Fruit fly (Drosophila melanogaster) whole organism, embryonic: ENCODE measurements around the gene Nulp1.

Experiments
- Blimp-1 ChIP-seq: fragments of 200-800 bp; sonication (Bioruptor generic); optimal IDR thresholded peaks from 3 replicates; lab custom pipeline; 2018; ENCODE audit warnings: missing biosample characterization, missing genetic modification characterization, mild to moderate bottlenecking, moderate library complexity, missing genetic modification reagents
- CG10267 ChIP-seq: fragments of 200-800 bp; sonication (Bioruptor generic); optimal IDR thresholded peaks from 2 replicates; lab custom pipeline; 2018; ENCODE audit warnings: missing biosample characterization, mild to moderate bottlenecking, missing genetic modification characterization, moderate library complexity
- CG11456 ChIP-seq: fragments of 200-800 bp; sonication (Bioruptor generic); IDR thresholded peaks from 3 replicates; pipeline ENCODE4 v1.3.6; 2022; ENCODE audit warnings: missing biosample characterization, missing genetic modification characterization
- CG12236 ChIP-seq: fragments of 200-800 bp; sonication (Bioruptor generic); optimal IDR thresholded peaks from 2 replicates; lab custom pipeline; 2016; ENCODE audit warnings: missing biosample characterization, missing genetic modification characterization
- CG14014 ChIP-seq: fragments of 200-800 bp; sonication (Bioruptor generic); IDR thresholded peaks from 2 replicates; pipeline ENCODE4 v1.3.6; 2022; ENCODE audit warnings: missing biosample characterization, missing genetic modification characterization
- CG14710 ChIP-seq: fragments of 200-800 bp; sonication (Bioruptor generic); optimal IDR thresholded peaks from 3 replicates; lab custom pipeline; 2019; ENCODE audit warnings: missing biosample characterization, mild to moderate bottlenecking, missing genetic modification characterization, moderate library complexity
- CG15073 ChIP-seq: fragments of 200-800 bp; sonication (Bioruptor generic); optimal IDR thresholded peaks from 2 replicates; lab custom pipeline; 2016; ENCODE audit warnings: missing biosample characterization, missing genetic modification characterization
- CG15514 ChIP-seq: fragments of 200-800 bp; sonication (Bioruptor generic); optimal IDR thresholded peaks from 3 replicates; lab custom pipeline; 2017; ENCODE audit warnings: missing biosample characterization, missing genetic modification characterization, mild to moderate bottlenecking, moderate library complexity, missing genetic modification reagents
- CG17359 ChIP-seq: fragments of 200-800 bp; sonication (Bioruptor generic); optimal IDR thresholded peaks from 3 replicates; lab custom pipeline; 2018; ENCODE audit warnings: missing biosample characterization, mild to moderate bottlenecking, missing genetic modification characterization, moderate library complexity
- CG2120 ChIP-seq: fragments of 200-800 bp; sonication (Bioruptor generic); optimal IDR thresholded peaks from 3 replicates; lab custom pipeline; 2016; ENCODE audit warnings: missing biosample characterization, missing genetic modification characterization
- CG33213 ChIP-seq: fragments of 200-800 bp; sonication (Bioruptor generic); optimal IDR thresholded peaks from 3 replicates; lab custom pipeline; 2016; ENCODE audit warnings: missing biosample characterization, missing genetic modification characterization
- CG42726 ChIP-seq: fragments of 200-800 bp; sonication (Bioruptor generic); IDR thresholded peaks from 2 replicates; pipeline ENCODE4 v1.3.6; 2022; ENCODE audit warnings: missing biosample characterization, missing genetic modification characterization; ENCODE audit not compliant: partially characterized antibody
- CG4617 ChIP-seq: fragments of 200-800 bp; sonication (Bioruptor generic); optimal IDR thresholded peaks from 3 replicates; lab custom pipeline; 2016; ENCODE audit warnings: missing biosample characterization, missing genetic modification characterization, borderline replicate concordance
- CG8290 ChIP-seq, 3 experiments: fragments of 200-800 bp; sonication (Bioruptor generic); optimal IDR thresholded peaks; 2 replicates each; lab custom pipeline; 2016 to 2019; ENCODE audit warnings: missing biosample characterization in 3 of 3, missing genetic modification characterization in 3 of 3, mild to moderate bottlenecking in 2 of 3, moderate library complexity in 1 of 3
- CG8944 ChIP-seq: fragments of 200-800 bp; sonication (Bioruptor generic); optimal IDR thresholded peaks from 3 replicates; lab custom pipeline; 2016; ENCODE audit warnings: missing biosample characterization, missing genetic modification characterization
- CG9609 ChIP-seq: fragments of 200-800 bp; sonication (Bioruptor generic); optimal IDR thresholded peaks from 3 replicates; lab custom pipeline; 2016; ENCODE audit warnings: missing biosample characterization, missing genetic modification characterization
- CHES-1-like ChIP-seq: fragments of 200-800 bp; sonication (Bioruptor generic); optimal IDR thresholded peaks from 2 replicates; lab custom pipeline; 2016; ENCODE audit warnings: missing biosample characterization, missing genetic modification characterization
- Dip3 ChIP-seq: fragments of 200-800 bp; sonication (Bioruptor generic); optimal IDR thresholded peaks from 3 replicates; lab custom pipeline; 2016; ENCODE audit warnings: missing biosample characterization, missing genetic modification characterization
- Ets97D ChIP-seq: fragments of 200-800 bp; sonication (Bioruptor generic); optimal IDR thresholded peaks from 3 replicates; lab custom pipeline; 2016; ENCODE audit warnings: missing biosample characterization, missing genetic modification characterization
- HmgD ChIP-seq: fragments of 200-800 bp; sonication (Bioruptor generic); optimal IDR thresholded peaks from 3 replicates; lab custom pipeline; 2016; ENCODE audit warnings: missing biosample characterization, missing genetic modification characterization
- Hr78 ChIP-seq, 2 experiments: fragments of 200-800 bp in 1 of 2; fragments of >200 bp in 1 of 2; sonication (Bioruptor generic) in 1 of 2; optimal IDR thresholded peaks; 2 replicates each; lab custom pipeline; 2017 to 2019; ENCODE audit warnings: missing biosample characterization in 2 of 2, missing genetic modification characterization in 2 of 2, mild to moderate bottlenecking in 1 of 2, moderate library complexity in 1 of 2
- Hsf ChIP-seq: fragments of 200-800 bp; sonication (Bioruptor generic); optimal IDR thresholded peaks from 3 replicates; lab custom pipeline; 2016; ENCODE audit warnings: missing biosample characterization, missing genetic modification characterization
- Med ChIP-seq: fragments of 200-800 bp; sonication (Bioruptor generic); peaks from one replicate; lab custom pipeline; 2016; ENCODE audit warnings: missing biosample characterization, missing genetic modification characterization, mild to moderate bottlenecking, inconsistent platforms, moderate library complexity
- Meics ChIP-seq: fragments of 200-800 bp; sonication (Bioruptor generic); optimal IDR thresholded peaks from 2 replicates; lab custom pipeline; 2017; ENCODE audit warnings: missing biosample characterization, mild to moderate bottlenecking, missing genetic modification characterization
- NFAT ChIP-seq: fragments of 200-800 bp; sonication (Bioruptor generic); IDR thresholded peaks from 2 replicates; pipeline ENCODE4 v1.3.6; 2022; ENCODE audit warnings: missing biosample characterization, missing genetic modification characterization
- Pdp1 ChIP-seq, 2 experiments: fragments of 200-800 bp; sonication (Bioruptor generic); optimal IDR thresholded peaks; 3 replicates each; lab custom pipeline; 2016; ENCODE audit warnings: missing biosample characterization in 2 of 2, missing genetic modification characterization in 2 of 2, mild to moderate bottlenecking in 1 of 2, moderate library complexity in 1 of 2
- Ptx1 ChIP-seq: fragments of 200-800 bp; sonication (Bioruptor generic); IDR thresholded peaks from 2 replicates; pipeline ENCODE4 v1.3.6; 2022; ENCODE audit warnings: missing biosample characterization, missing genetic modification characterization
- Ravus ChIP-seq: fragments of 200-800 bp; sonication (Bioruptor generic); IDR thresholded peaks from 2 replicates; pipeline ENCODE4 v1.3.6; 2022; ENCODE audit warnings: missing biosample characterization, missing genetic modification characterization
- Rx ChIP-seq: fragments of 200-800 bp; sonication (Bioruptor generic); IDR thresholded peaks from 2 replicates; pipeline ENCODE4 v1.3.6; 2022; ENCODE audit warnings: missing biosample characterization, missing genetic modification characterization
- Sin3A ChIP-seq: fragments of >200 bp; optimal IDR thresholded peaks from 2 replicates; lab custom pipeline; 2018
- TFAM ChIP-seq: fragments of 200-800 bp; sonication (Bioruptor generic); optimal IDR thresholded peaks from 2 replicates; lab custom pipeline; 2017; ENCODE audit warnings: missing biosample characterization, missing genetic modification characterization, inconsistent platforms
- bab2 ChIP-seq: fragments of 200-800 bp; sonication (Bioruptor generic); optimal IDR thresholded peaks from 2 replicates; lab custom pipeline; 2016; ENCODE audit warnings: missing biosample characterization, missing genetic modification characterization
- br ChIP-seq: fragments of >200 bp; optimal IDR thresholded peaks from 2 replicates; lab custom pipeline; 2017
- ci ChIP-seq: fragments of 200-800 bp; sonication (Bioruptor generic); IDR thresholded peaks from 3 replicates; pipeline ENCODE4 v1.3.6; 2022; ENCODE audit warnings: missing biosample characterization, missing genetic modification characterization
- crp ChIP-seq, 2 experiments: fragments of 200-800 bp; sonication (Bioruptor generic); optimal IDR thresholded peaks; 2 replicates in 1 of 2; 3 replicates in 1 of 2; lab custom pipeline; 2017; ENCODE audit warnings: missing biosample characterization in 2 of 2, missing genetic modification characterization in 2 of 2, mild to moderate bottlenecking in 1 of 2, moderate library complexity in 1 of 2
- dm ChIP-seq: fragments of 200-800 bp; sonication (Bioruptor generic); optimal IDR thresholded peaks from 3 replicates; lab custom pipeline; 2016; ENCODE audit warnings: missing biosample characterization, missing genetic modification characterization
- ems ChIP-seq: fragments of 200-800 bp; sonication (Bioruptor generic); optimal IDR thresholded peaks from 3 replicates; lab custom pipeline; 2016; ENCODE audit warnings: missing biosample characterization, missing genetic modification characterization
- fu2 ChIP-seq: fragments of 200-800 bp; sonication (Bioruptor generic); optimal IDR thresholded peaks from 2 replicates; lab custom pipeline; 2016; ENCODE audit warnings: missing biosample characterization, missing genetic modification characterization
- grn ChIP-seq: fragments of 200-800 bp; sonication (Bioruptor generic); optimal IDR thresholded peaks from 3 replicates; lab custom pipeline; 2017; ENCODE audit warnings: missing biosample characterization, missing genetic modification characterization
- gsb ChIP-seq: fragments of 200-800 bp; sonication (Bioruptor generic); IDR thresholded peaks from 2 replicates; pipeline ENCODE4 v1.3.6; 2022; ENCODE audit warnings: missing biosample characterization, missing genetic modification characterization
- jumu ChIP-seq: fragments of 200-800 bp; sonication (Bioruptor generic); optimal IDR thresholded peaks from 3 replicates; lab custom pipeline; 2016; ENCODE audit warnings: missing biosample characterization, missing genetic modification characterization
- knrl ChIP-seq: fragments of 200-800 bp; sonication (Bioruptor generic); IDR thresholded peaks from 3 replicates; pipeline ENCODE4 v1.3.6; 2022; ENCODE audit warnings: missing biosample characterization, missing genetic modification characterization; ENCODE audit not compliant: partially characterized antibody
- lilli ChIP-seq: fragments of 200-800 bp; sonication (Bioruptor generic); optimal IDR thresholded peaks from 3 replicates; lab custom pipeline; 2016; ENCODE audit warnings: missing biosample characterization, missing genetic modification characterization
- maf-S ChIP-seq: fragments of 200-800 bp; sonication (Bioruptor generic); optimal IDR thresholded peaks from 2 replicates; lab custom pipeline; 2016; ENCODE audit warnings: missing biosample characterization, missing genetic modification characterization
- nmo ChIP-seq: fragments of 200-800 bp; sonication (Bioruptor generic); optimal IDR thresholded peaks from 2 replicates; lab custom pipeline; 2018; ENCODE audit warnings: missing biosample characterization, mild to moderate bottlenecking, missing genetic modification characterization, moderate library complexity
- phol ChIP-seq: fragments of 200-800 bp; sonication (Bioruptor generic); optimal IDR thresholded peaks from 3 replicates; lab custom pipeline; 2018; ENCODE audit warnings: missing biosample characterization, mild to moderate bottlenecking, missing genetic modification characterization, moderate library complexity
- stc ChIP-seq: fragments of 200-800 bp; sonication (Bioruptor generic); IDR thresholded peaks from 2 replicates; pipeline ENCODE4 v1.3.6; 2022; ENCODE audit warnings: missing biosample characterization, missing genetic modification characterization
- tx ChIP-seq: fragments of 200-800 bp; sonication (Bioruptor generic); optimal IDR thresholded peaks from 2 replicates; lab custom pipeline; 2016; ENCODE audit warnings: missing biosample characterization, missing genetic modification characterization
- wdn ChIP-seq: fragments of 200-800 bp; sonication (Bioruptor generic); IDR thresholded peaks from 2 replicates; pipeline ENCODE4 v1.3.6; 2022; ENCODE audit warnings: missing biosample characterization, missing genetic modification characterization
- wor ChIP-seq: fragments of 200-800 bp; sonication (Bioruptor generic); IDR thresholded peaks from 2 replicates; pipeline ENCODE4 v1.3.6; 2022; ENCODE audit warnings: missing biosample characterization, missing genetic modification characterization
- zfh1 ChIP-seq: fragments of 200-800 bp; sonication (Bioruptor generic); IDR thresholded peaks from 3 replicates; pipeline ENCODE4 v1.3.6; 2022; ENCODE audit warnings: missing biosample characterization, missing genetic modification characterization

The Nulp1 gene

dm6 chr3L:8110171-8110570 lies at the start of gene Nulp1:
TSS of gene Nulp1 (plus strand) at chr3L:8110368.
- TF ChIP-seq Dip3 (GFP tag; lab: Kevin White, UChicago) (peak; percentile 25), CG9609 (GFP tag; lab: Kevin White, UChicago) (peak; percentile 27), bab2 (GFP tag; lab: Kevin White, UChicago) (peak; percentile 5), Ravus (GFP tag; lab: Robert Waterston, UW) (no peak), CG17359 (peak; percentile 64), grn (no peak), Meics (peak; percentile 10), stc (GFP tag; lab: Robert Waterston, UW) (no peak), nmo (peak; percentile 2), NFAT (peak; percentile 65; the same call in 1 of the 2 replicates), CG8944 (peak; percentile 17), wdn (0 out of 2 replicates have a peak, but pooled peaks have one; percentile 16), CG42726 (GFP tag; lab: Robert Waterston, UW) (no peak), Sin3A (lab: Kevin White, UChicago) (peak; percentile 27), gsb (0 out of 2 replicates have a peak, but pooled peaks have one; percentile 18), HmgD (peak; percentile 57), CG14014 (GFP tag; lab: Robert Waterston, UW) (0 out of 2 replicates have a peak, but pooled peaks have one; percentile 21), jumu (peak; percentile 10), Pdp1 (GFP tag; optimal IDR thresholded peaks at IDR 0.05; lab: Kevin White, UChicago) (peak in 1 of 2 experiments; percentile 13), crp (GFP tag; optimal IDR thresholded peaks at IDR 0.05; lab: Kevin White, UChicago) (peak in 1 of 2 experiments; percentile 75), Blimp-1 (GFP tag; lab: Kevin White, UChicago) (peak; percentile 84), maf-S (GFP tag; lab: Kevin White, UChicago) (peak; percentile 27), Hsf (GFP tag; lab: Kevin White, UChicago) (peak; percentile 4), phol (peak; percentile 14), br (lab: Kevin White, UChicago) (no peak), CG4617 (GFP tag; lab: Kevin White, UChicago) (peak; percentile 91), CHES-1-like (GFP tag; lab: Kevin White, UChicago) (peak; percentile 52), CG12236 (no peak), Ets97D (GFP tag; lab: Kevin White, UChicago) (peak; percentile 57), CG15073 (GFP tag; lab: Kevin White, UChicago) (no peak), lilli (GFP tag; lab: Kevin White, UChicago) (peak; percentile 23), fu2 (peak; percentile 30), CG2120 (GFP tag; lab: Kevin White, UChicago) (peak; percentile 68), CG11456 (GFP tag; lab: Robert Waterston, UW) (peak; percentile 7; the same call in 2 of the 3 replicates), tx (GFP tag; lab: Kevin White, UChicago) (peak; percentile 16), CG10267 (peak; percentile 91), wor (GFP tag; lab: Robert Waterston, UW) (no peak), ci (GFP tag; lab: Robert Waterston, UW) (peak; percentile 85), Med (GFP tag; lab: Kevin White, UChicago) (peak; percentile 89), Hr78 (GFP tag; optimal IDR thresholded peaks at IDR 0.05; lab: Kevin White, UChicago) (no peak), Ptx1 (no peak), CG15514 (GFP tag; lab: Kevin White, UChicago) (peak; percentile 60), zfh1 (GFP tag; lab: Robert Waterston, UW) (0 out of 3 replicates have a peak, but pooled peaks have one; percentile 20), CG33213 (GFP tag; lab: Kevin White, UChicago) (peak; percentile 23), CG14710 (peak; percentile 75), TFAM (GFP tag; lab: Kevin White, UChicago) (no peak), ems (GFP tag; lab: Kevin White, UChicago) (no peak), dm (GFP tag; lab: Kevin White, UChicago) (peak; percentile 78), knrl (GFP tag; lab: Robert Waterston, UW) (no peak), CG8290 (GFP tag; optimal IDR thresholded peaks at IDR 0.05; lab: Kevin White, UChicago) (no peak), CG8290 (tag; optimal IDR thresholded peaks at IDR 0.05; lab: Kevin White, UChicago) (peak in 1 of 2 experiments; percentile 67), Rx (GFP tag; lab: Robert Waterston, UW) (0 out of 2 replicates have a peak, but pooled peaks have one; percentile 9)
